Worm (Caenorhabditis elegans) whole organism, L2 larva: ENCODE data around the gene F48E3.9.

Experiments used
- C34F6.9 ChIP-seq: fragments of 150-350 bp; optimal IDR thresholded peaks from 2 replicates; lab custom pipeline; 2014; ENCODE audit warnings: missing biosample characterization, missing genetic modification characterization
- F13H6.1 ChIP-seq: sonication (generic microtip); optimal IDR thresholded peaks from 2 replicates; lab custom pipeline; 2016; ENCODE audit warnings: missing genetic modification characterization, missing compliant biosample characterization
- Y55F3AM.14 ChIP-seq: fragments of 200-800 bp; sonication (Bioruptor generic); optimal IDR thresholded peaks from 2 replicates; lab custom pipeline; 2018; ENCODE audit warnings: mild to moderate bottlenecking, missing genetic modification characterization, missing compliant biosample characterization
- alr-1 ChIP-seq: fragments of 150-350 bp; optimal IDR thresholded peaks from 2 replicates; lab custom pipeline; 2014; ENCODE audit warnings: missing biosample characterization, missing genetic modification characterization
- aly-2 ChIP-seq: fragments of 150-350 bp; optimal IDR thresholded peaks from 2 replicates; lab custom pipeline; 2014; ENCODE audit warnings: missing biosample characterization, missing genetic modification characterization
- ama-1 ChIP-seq: fragments of 150-350 bp; optimal IDR thresholded peaks from 2 replicates; lab custom pipeline; 2018; ENCODE audit warnings: inconsistent platforms
- crh-2 ChIP-seq: sonication (generic microtip); optimal IDR thresholded peaks from 2 replicates; lab custom pipeline; 2017; ENCODE audit warnings: missing biosample characterization, missing genetic modification characterization
- egl-27 ChIP-seq: sonication (generic microtip); optimal IDR thresholded peaks from 3 replicates; lab custom pipeline; 2017; ENCODE audit warnings: missing biosample characterization, missing genetic modification reagents, missing genetic modification characterization
- elt-1 ChIP-seq: fragments of 150-350 bp; optimal IDR thresholded peaks from 2 replicates; lab custom pipeline; 2014; ENCODE audit warnings: missing biosample characterization, missing genetic modification characterization
- elt-3 ChIP-seq: sonication (generic microtip); optimal IDR thresholded peaks from 2 replicates; lab custom pipeline; 2017; ENCODE audit warnings: missing biosample characterization, missing genetic modification characterization
- fos-1 ChIP-seq: fragments of 150-350 bp; optimal IDR thresholded peaks from 2 replicates; lab custom pipeline; 2014; ENCODE audit warnings: missing biosample characterization, missing genetic modification characterization
- gmeb-1 ChIP-seq: fragments of 150-350 bp; optimal IDR thresholded peaks from 2 replicates; lab custom pipeline; 2014; ENCODE audit warnings: missing biosample characterization, missing genetic modification characterization
- lin-11 ChIP-seq: fragments of 150-350 bp; sonication (generic microtip); optimal IDR thresholded peaks from 2 replicates; lab custom pipeline; 2014; ENCODE audit warnings: missing biosample characterization, missing genetic modification characterization, inconsistent platforms, mixed read lengths
- lin-13 ChIP-seq: fragments of 150-350 bp; optimal IDR thresholded peaks from 2 replicates; lab custom pipeline; 2014; ENCODE audit warnings: missing biosample characterization, missing genetic modification reagents, missing genetic modification characterization
- lsy-2 ChIP-seq, 2 experiments: fragments of 150-350 bp in 1 of 2; sonication (generic microtip) in 1 of 2; optimal IDR thresholded peaks; 2 replicates each; lab custom pipeline; 2014 to 2017; ENCODE audit warnings: missing biosample characterization in 2 of 2, missing genetic modification characterization in 2 of 2
- nhr-10 ChIP-seq: sonication (generic microtip); optimal IDR thresholded peaks from 2 replicates; lab custom pipeline; 2017; ENCODE audit warnings: missing biosample characterization, missing genetic modification characterization
- nhr-11 ChIP-seq: fragments of 150-350 bp; optimal IDR thresholded peaks from 2 replicates; lab custom pipeline; 2014; ENCODE audit warnings: missing biosample characterization, missing genetic modification characterization
- nhr-12 ChIP-seq: fragments of 150-350 bp; optimal IDR thresholded peaks from 2 replicates; lab custom pipeline; 2014; ENCODE audit warnings: missing biosample characterization, missing genetic modification characterization
- nhr-129 ChIP-seq: fragments of 150-350 bp; optimal IDR thresholded peaks from 2 replicates; lab custom pipeline; 2014; ENCODE audit warnings: missing biosample characterization, missing genetic modification characterization
- nhr-237 ChIP-seq: fragments of 150-350 bp; optimal IDR thresholded peaks from 2 replicates; lab custom pipeline; 2014; ENCODE audit warnings: missing biosample characterization, missing genetic modification characterization
- nhr-25 ChIP-seq: fragments of 150-350 bp; sonication (generic microtip); optimal IDR thresholded peaks from 3 replicates; lab custom pipeline; 2014; ENCODE audit warnings: missing biosample characterization, missing genetic modification characterization
- nhr-6 ChIP-seq: fragments of 150-350 bp; optimal IDR thresholded peaks from 2 replicates; lab custom pipeline; 2014; ENCODE audit warnings: missing biosample characterization, missing genetic modification characterization
- nhr-77 ChIP-seq: fragments of 150-350 bp; optimal IDR thresholded peaks from 2 replicates; lab custom pipeline; 2014; ENCODE audit warnings: missing biosample characterization, missing genetic modification characterization
- sem-4 ChIP-seq: fragments of 150-350 bp; optimal IDR thresholded peaks from 2 replicates; lab custom pipeline; 2014; ENCODE audit warnings: missing biosample characterization, missing genetic modification reagents, missing genetic modification characterization
- sma-9 ChIP-seq, 2 experiments: fragments of 150-350 bp in 1 of 2; sonication (generic microtip) in 1 of 2; optimal IDR thresholded peaks; 2 replicates each; lab custom pipeline; 2014 to 2016; ENCODE audit warnings: missing genetic modification characterization in 2 of 2, mild to moderate bottlenecking in 1 of 2, missing biosample characterization in 1 of 2, missing compliant biosample characterization in 1 of 2, missing genetic modification reagents in 1 of 2, moderate library complexity in 1 of 2
- unc-39 ChIP-seq: fragments of 150-350 bp; optimal IDR thresholded peaks from 2 replicates; lab custom pipeline; 2014; ENCODE audit warnings: missing biosample characterization, missing genetic modification characterization
- unc-55 ChIP-seq: fragments of 150-350 bp; sonication (generic microtip); optimal IDR thresholded peaks from 3 replicates; lab custom pipeline; 2014; ENCODE audit warnings: missing biosample characterization, missing genetic modification reagents, missing genetic modification characterization
- unc-62 ChIP-seq: fragments of 150-350 bp; optimal IDR thresholded peaks from 2 replicates; lab custom pipeline; 2014; ENCODE audit warnings: missing biosample characterization, missing genetic modification reagents, missing genetic modification characterization
- ztf-11 ChIP-seq: sonication (generic microtip); optimal IDR thresholded peaks from 2 replicates; lab custom pipeline; 2017; ENCODE audit warnings: missing biosample characterization, missing genetic modification characterization
- ztf-4 ChIP-seq: fragments of 150-350 bp; optimal IDR thresholded peaks from 2 replicates; lab custom pipeline; 2014; ENCODE audit warnings: missing biosample characterization, missing genetic modification characterization

F48E3.9 gene

DNA sequence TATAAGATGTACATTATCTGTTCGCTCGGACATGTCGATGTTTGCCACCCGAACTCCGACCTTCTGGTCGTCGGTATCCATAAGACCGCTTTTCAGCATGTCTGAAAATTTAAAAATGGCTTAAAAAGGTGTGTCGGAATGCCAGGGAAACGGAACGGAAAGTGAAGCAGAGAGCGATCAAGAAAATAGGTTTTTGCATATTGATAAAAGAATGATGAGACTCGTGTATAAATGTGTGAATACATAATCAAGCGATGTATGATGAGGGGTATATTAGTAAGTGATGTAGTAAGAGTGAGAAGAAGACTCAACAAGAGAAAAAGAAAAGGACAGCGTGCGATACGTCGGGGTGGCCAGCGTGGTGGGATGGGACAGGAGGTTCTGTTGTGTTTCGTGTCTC is 38.4 kb upstream of the F48E3.9 start, which contains the start of gene acl-12:
TSS of gene acl-12 (minus strand) at position 101 of the 400 bp plus-strand sequence.
- TF ChIP-seq aly-2 (tag; lab: Kevin White, UChicago) (no peak), gmeb-1 (tag; lab: Kevin White, UChicago) (no peak), egl-27 (no peak), lin-11 (no peak), elt-3 (tag; lab: Kevin White, UChicago) (no peak), nhr-129 (tag; lab: Kevin White, UChicago) (peak; percentile 12), alr-1 (tag; lab: Kevin White, UChicago) (no peak), nhr-12 (tag; lab: Kevin White, UChicago) (no peak), unc-55 (GFP tag; lab: Kevin White, UChicago) (peak; percentile 39), F13H6.1 (tag; lab: Kevin White, UChicago) (no peak), ztf-11 (tag; lab: Kevin White, UChicago) (no peak), sma-9 (GFP tag; optimal IDR thresholded peaks at IDR 0.05; lab: Kevin White, UChicago) (no peak), sma-9 (tag; optimal IDR thresholded peaks at IDR 0.05; lab: Kevin White, UChicago) (no peak), elt-1 (tag; lab: Kevin White, UChicago) (no peak), nhr-237 (no peak), unc-62 (GFP tag; lab: Kevin White, UChicago) (no peak)

DNA sequence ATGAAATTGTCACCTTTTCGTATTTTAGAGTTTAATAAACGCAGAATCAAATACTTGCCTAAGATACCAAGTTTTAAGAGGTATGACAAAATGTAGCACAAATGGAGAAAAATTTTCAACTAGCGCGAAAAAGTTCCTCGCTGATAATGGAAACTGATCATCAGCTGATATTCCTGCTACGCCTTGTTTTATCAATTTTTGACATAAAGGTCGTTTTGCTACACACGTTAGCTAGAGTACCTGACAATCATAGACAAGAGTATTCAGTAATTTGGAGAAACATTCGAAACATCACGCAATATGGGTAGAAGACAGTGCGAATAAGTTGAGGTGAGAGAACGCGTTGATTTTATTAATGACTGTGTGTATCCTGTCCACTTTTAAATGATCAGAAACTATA is 35.1 kb upstream of the F48E3.9 start:
- TF ChIP-seq sma-9 (GFP tag; optimal IDR thresholded peaks at IDR 0.05; lab: Kevin White, UChicago) (peak; percentile 41), sma-9 (tag; optimal IDR thresholded peaks at IDR 0.05; lab: Kevin White, UChicago) (no peak), nhr-237 (no peak), fos-1 (tag; lab: Kevin White, UChicago) (peak; percentile 34), nhr-129 (tag; lab: Kevin White, UChicago) (peak; percentile 32), crh-2 (peak; percentile 4), nhr-77 (tag; lab: Kevin White, UChicago) (no peak)
- TF ChIP-seq, all 48 proteins: peak for 4

DNA sequence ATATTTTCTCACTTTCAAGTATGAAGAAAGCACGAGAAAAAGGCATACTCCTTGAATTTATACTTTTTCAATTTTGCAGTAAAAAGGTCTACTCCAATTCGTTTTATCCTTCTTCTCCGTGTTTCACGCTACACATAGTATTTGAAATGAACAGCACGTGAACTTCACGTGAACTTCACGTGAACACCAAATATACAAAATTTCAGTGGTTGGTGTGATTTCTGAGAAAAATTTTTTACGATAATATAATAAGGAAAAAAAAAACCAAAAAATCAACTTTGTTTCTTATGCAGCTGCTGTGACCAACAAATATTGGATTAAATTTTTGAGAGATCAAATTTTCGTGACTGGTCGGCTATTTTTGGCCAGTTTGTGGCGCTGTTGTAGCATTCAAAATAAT is 34.4 kb upstream of the F48E3.9 start:
- TF ChIP-seq sma-9 (GFP tag; optimal IDR thresholded peaks at IDR 0.05; lab: Kevin White, UChicago) = peak; percentile 21
- no peak for TF ChIP-seq sma-9 (tag; optimal IDR thresholded peaks at IDR 0.05; lab: Kevin White, UChicago)
- no peak for TF ChIP-seq nhr-10 (tag; lab: Kevin White, UChicago)
- TF ChIP-seq sem-4 (tag; lab: Kevin White, UChicago) = no peak
- no peak for TF ChIP-seq ama-1
- TF ChIP-seq unc-39 (tag; lab: Kevin White, UChicago) = no peak
- TF ChIP-seq lsy-2 (tag; optimal IDR thresholded peaks at IDR 0.05; lab: Kevin White, UChicago) = no peak
- TF ChIP-seq aly-2 (tag; lab: Kevin White, UChicago) = no peak
- TF ChIP-seq, all 48 proteins: peak for 1

DNA sequence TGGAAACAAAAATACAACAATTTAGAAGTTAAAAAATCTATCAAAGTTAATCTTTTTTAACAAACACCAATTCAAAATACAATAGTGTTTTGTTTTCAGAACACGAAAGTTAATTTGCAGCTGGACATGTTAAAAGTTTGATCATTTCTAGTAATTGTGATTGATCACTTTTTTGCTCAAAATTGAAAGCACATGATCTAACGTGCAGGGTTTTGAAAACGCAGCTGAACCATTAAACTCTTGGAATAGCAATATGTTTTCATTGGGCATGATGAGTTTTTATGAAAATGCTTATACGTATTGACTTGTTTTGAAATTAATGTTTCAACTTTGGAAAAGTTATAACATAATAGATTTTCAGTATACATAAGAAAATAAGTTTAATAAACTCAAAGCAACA is 33.5 kb upstream of the F48E3.9 start:
- TF ChIP-seq unc-62 (GFP tag; lab: Kevin White, UChicago) (no peak), ztf-4 (tag; lab: Kevin White, UChicago) (no peak), nhr-11 (tag; lab: Kevin White, UChicago) (no peak), ama-1 (no peak), egl-27 (no peak), gmeb-1 (tag; lab: Kevin White, UChicago) (no peak), nhr-77 (tag; lab: Kevin White, UChicago) (no peak), sem-4 (tag; lab: Kevin White, UChicago) (no peak), elt-3 (tag; lab: Kevin White, UChicago) (no peak), C34F6.9 (tag; lab: Kevin White, UChicago) (no peak)

DNA sequence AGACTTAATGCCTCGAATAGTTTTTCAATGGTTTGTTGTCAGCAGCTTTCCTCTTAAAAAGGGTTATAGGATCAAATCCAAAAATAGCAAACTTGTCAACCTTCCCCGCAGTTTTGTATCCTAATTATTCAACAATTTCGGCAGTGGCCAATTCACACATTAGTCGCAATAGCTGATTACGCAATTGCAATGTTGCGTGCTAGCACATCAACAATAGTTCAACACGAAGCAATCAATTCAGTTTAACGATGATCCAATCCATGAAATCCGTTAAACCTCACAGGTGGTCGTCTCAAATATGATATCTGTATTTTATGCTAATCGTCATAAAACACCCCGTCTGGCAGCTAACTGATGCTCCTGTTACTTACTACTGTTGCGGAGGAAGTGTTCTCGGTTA is 28.2 kb upstream of the F48E3.9 start:
- no peak for TF ChIP-seq unc-55 (GFP tag; lab: Kevin White, UChicago)

DNA sequence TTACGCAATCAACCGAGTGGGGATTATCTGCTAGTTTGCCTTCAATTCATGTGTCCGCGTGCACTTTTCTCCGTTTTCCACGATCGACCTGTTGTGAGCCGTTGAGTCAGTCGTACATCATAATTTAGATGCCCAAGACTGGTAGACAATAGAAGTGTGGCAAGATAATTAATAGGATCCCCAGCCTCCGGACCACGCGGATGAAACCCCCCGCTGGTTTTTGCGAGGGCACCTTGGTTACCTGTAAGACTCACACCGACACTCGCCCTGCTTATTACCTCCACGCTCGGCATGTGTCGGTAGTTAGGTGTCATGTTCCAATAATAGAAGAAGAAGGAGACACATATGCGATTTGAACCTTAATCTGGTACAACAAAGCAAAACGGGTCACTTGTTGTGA is 24.9 kb upstream of the F48E3.9 start:
- no peak for TF ChIP-seq nhr-6 (tag; lab: Kevin White, UChicago)
- TF ChIP-seq nhr-77 (tag; lab: Kevin White, UChicago) = no peak
- no peak for TF ChIP-seq nhr-10 (tag; lab: Kevin White, UChicago)
- TF ChIP-seq Y55F3AM.14 (GFP tag; lab: Kevin White, UChicago) = no peak
- no peak for TF ChIP-seq unc-55 (GFP tag; lab: Kevin White, UChicago)
- no peak for TF ChIP-seq nhr-25 (tag; lab: Kevin White, UChicago)
- TF ChIP-seq ztf-11 (tag; lab: Kevin White, UChicago) = no peak
- no peak for TF ChIP-seq F13H6.1 (tag; lab: Kevin White, UChicago)
- no peak for TF ChIP-seq nhr-11 (tag; lab: Kevin White, UChicago)
- TF ChIP-seq lin-13 (GFP tag; lab: Kevin White, UChicago) = no peak
- TF ChIP-seq lin-11 = no peak
- TF ChIP-seq aly-2 (tag; lab: Kevin White, UChicago) = no peak
- no peak for TF ChIP-seq sma-9 (GFP tag; optimal IDR thresholded peaks at IDR 0.05; lab: Kevin White, UChicago)
- no peak for TF ChIP-seq sma-9 (tag; optimal IDR thresholded peaks at IDR 0.05; lab: Kevin White, UChicago)
